Fruit fly (Drosophila melanogaster) whole organism, embryonic: ENCODE data around the gene CG14356.

ENCODE experiments used
- CG11398 ChIP-seq: fragments of 200-800 bp; sonication (Bioruptor generic); optimal IDR thresholded peaks from 2 replicates; lab custom pipeline; 2016; ENCODE audit warnings: missing biosample characterization, missing genetic modification characterization
- CG1603 ChIP-seq: fragments of 200-800 bp; sonication (Bioruptor generic); optimal IDR thresholded peaks from 2 replicates; lab custom pipeline; 2019; ENCODE audit warnings: missing biosample characterization, mild to moderate bottlenecking, missing genetic modification characterization, moderate library complexity
- CG17385 ChIP-seq: fragments of 200-800 bp; sonication (Bioruptor generic); optimal IDR thresholded peaks from 3 replicates; lab custom pipeline; 2018; ENCODE audit warnings: missing biosample characterization, mild to moderate bottlenecking, missing genetic modification characterization
- CG17568 ChIP-seq: fragments of 200-800 bp; sonication (Bioruptor generic); optimal IDR thresholded peaks from 2 replicates; lab custom pipeline; 2018; ENCODE audit warnings: missing biosample characterization, mild to moderate bottlenecking, missing genetic modification characterization, moderate library complexity
- CG2129 ChIP-seq: fragments of 200-800 bp; sonication (Bioruptor generic); IDR thresholded peaks from 2 replicates; pipeline ENCODE4 v1.3.6; 2022; ENCODE audit warnings: missing biosample characterization, missing genetic modification characterization; ENCODE audit not compliant: partially characterized antibody
- CG2202 ChIP-seq: fragments of 200-800 bp; sonication (Bioruptor generic); optimal IDR thresholded peaks from 2 replicates; lab custom pipeline; 2018; ENCODE audit warnings: missing biosample characterization, mild to moderate bottlenecking, missing genetic modification characterization
- CG32772 ChIP-seq: fragments of 200-800 bp; sonication (Bioruptor generic); IDR thresholded peaks from 2 replicates; pipeline ENCODE4 v1.3.6; 2022; ENCODE audit warnings: missing biosample characterization, missing genetic modification characterization
- CG34422 ChIP-seq: fragments of 200-800 bp; sonication (Bioruptor generic); IDR thresholded peaks from 3 replicates; pipeline ENCODE4 v1.3.6; 2022; ENCODE audit warnings: missing biosample characterization, missing genetic modification characterization
- CG43689 ChIP-seq: fragments of 200-800 bp; sonication (Bioruptor generic); IDR thresholded peaks from 2 replicates; pipeline ENCODE4 v1.3.6; 2022; ENCODE audit warnings: missing biosample characterization, missing genetic modification characterization
- CG5180 ChIP-seq: fragments of 200-800 bp; sonication (Bioruptor generic); optimal IDR thresholded peaks from 3 replicates; lab custom pipeline; 2017; ENCODE audit warnings: missing biosample characterization, missing genetic modification characterization, mild to moderate bottlenecking, moderate library complexity, missing genetic modification reagents
- CG7839 ChIP-seq: fragments of 200-800 bp; sonication (Bioruptor generic); optimal IDR thresholded peaks from 3 replicates; lab custom pipeline; 2018; ENCODE audit warnings: missing biosample characterization, mild to moderate bottlenecking, missing genetic modification characterization, moderate library complexity
- CG9437 ChIP-seq: fragments of 200-800 bp; sonication (Bioruptor generic); optimal IDR thresholded peaks from 2 replicates; lab custom pipeline; 2018; ENCODE audit warnings: missing biosample characterization, mild to moderate bottlenecking, missing genetic modification characterization
- CG9797 ChIP-seq: fragments of 200-800 bp; sonication (Bioruptor generic); optimal IDR thresholded peaks from 3 replicates; lab custom pipeline; 2018; ENCODE audit warnings: missing biosample characterization, mild to moderate bottlenecking, missing genetic modification characterization
- Dp ChIP-seq: fragments of 200-800 bp; sonication (Bioruptor generic); optimal IDR thresholded peaks from 2 replicates; lab custom pipeline; 2018; ENCODE audit warnings: missing biosample characterization, mild to moderate bottlenecking, missing genetic modification characterization, moderate library complexity
- Fer1 ChIP-seq: fragments of 200-800 bp; sonication (Bioruptor generic); optimal IDR thresholded peaks from 2 replicates; lab custom pipeline; 2017; ENCODE audit warnings: missing biosample characterization, mild to moderate bottlenecking, missing genetic modification characterization
- H2.0 ChIP-seq: fragments of 200-800 bp; sonication (Bioruptor generic); IDR thresholded peaks from 2 replicates; pipeline ENCODE4 v1.3.6; 2022; ENCODE audit warnings: missing biosample characterization, missing genetic modification characterization
- HHEX ChIP-seq: fragments of 200-800 bp; sonication (Bioruptor generic); optimal IDR thresholded peaks from 3 replicates; lab custom pipeline; 2017; ENCODE audit warnings: missing biosample characterization, mild to moderate bottlenecking, missing genetic modification characterization, missing genetic modification reagents
- Lim3 ChIP-seq: fragments of 200-800 bp; sonication (Bioruptor generic); IDR thresholded peaks from 2 replicates; pipeline ENCODE4 v1.3.6; 2022; ENCODE audit warnings: missing biosample characterization, missing genetic modification characterization
- Mes4 ChIP-seq: fragments of 200-800 bp; sonication (Bioruptor generic); optimal IDR thresholded peaks from 2 replicates; lab custom pipeline; 2016; ENCODE audit warnings: missing biosample characterization, missing genetic modification characterization
- Oaz ChIP-seq: fragments of 200-800 bp; sonication (Bioruptor generic); IDR thresholded peaks from 2 replicates; pipeline ENCODE4 v1.3.6; 2022; ENCODE audit warnings: missing biosample characterization, missing genetic modification characterization
- Scr ChIP-seq: fragments of 200-800 bp; sonication (Bioruptor generic); IDR thresholded peaks from 2 replicates; pipeline ENCODE4 v1.3.6; 2022; ENCODE audit warnings: missing biosample characterization, missing genetic modification characterization; ENCODE audit not compliant: partially characterized antibody
- Spps ChIP-seq: fragments of 200-800 bp; sonication (Bioruptor generic); optimal IDR thresholded peaks from 2 replicates; lab custom pipeline; 2018; ENCODE audit warnings: missing biosample characterization, mild to moderate bottlenecking, missing genetic modification characterization
- abd-A ChIP-seq: fragments of 200-800 bp; sonication (Bioruptor generic); optimal IDR thresholded peaks from 3 replicates; lab custom pipeline; 2019; ENCODE audit warnings: missing biosample characterization, mild to moderate bottlenecking, missing genetic modification characterization, moderate library complexity
- al ChIP-seq: fragments of 200-800 bp; sonication (Bioruptor generic); IDR thresholded peaks from 2 replicates; pipeline ENCODE4 v1.3.6; 2022; ENCODE audit warnings: missing biosample characterization, missing genetic modification characterization
- ap ChIP-seq: fragments of 200-800 bp; sonication (Bioruptor generic); IDR thresholded peaks from 2 replicates; pipeline ENCODE4 v1.3.6; 2022; ENCODE audit warnings: missing biosample characterization, missing genetic modification characterization
- ato ChIP-seq: fragments of 200-800 bp; sonication (Bioruptor generic); IDR thresholded peaks from 2 replicates; pipeline ENCODE4 v1.3.6; 2022; ENCODE audit warnings: missing biosample characterization, missing genetic modification characterization; ENCODE audit not compliant: partially characterized antibody
- chn ChIP-seq: fragments of 200-800 bp; sonication (Bioruptor generic); optimal IDR thresholded peaks from 2 replicates; lab custom pipeline; 2016; ENCODE audit warnings: missing biosample characterization, missing genetic modification characterization
- croc ChIP-seq: fragments of 200-800 bp; sonication (Bioruptor generic); conservative IDR thresholded peaks from 3 replicates; pipeline ENCODE4 v1.3.6; 2022; ENCODE audit warnings: missing biosample characterization, missing genetic modification characterization
- crp ChIP-seq, 2 experiments: fragments of 200-800 bp; sonication (Bioruptor generic); optimal IDR thresholded peaks; 2 replicates in 1 of 2; 3 replicates in 1 of 2; lab custom pipeline; 2017; ENCODE audit warnings: missing biosample characterization in 2 of 2, missing genetic modification characterization in 2 of 2, mild to moderate bottlenecking in 1 of 2, moderate library complexity in 1 of 2
- disco-r ChIP-seq: fragments of 200-800 bp; sonication (Bioruptor generic); optimal IDR thresholded peaks from 2 replicates; lab custom pipeline; 2016; ENCODE audit warnings: missing biosample characterization, missing genetic modification characterization
- eve ChIP-seq, 2 experiments: fragments of >200 bp; optimal IDR thresholded peaks; 2 replicates each; lab custom pipeline; 2017; ENCODE audit warnings: missing biosample characterization in 2 of 2, missing genetic modification characterization in 2 of 2
- eyg ChIP-seq: fragments of 200-800 bp; sonication (Bioruptor generic); optimal IDR thresholded peaks from 3 replicates; lab custom pipeline; 2016; ENCODE audit warnings: missing biosample characterization, missing genetic modification characterization
- fd3F ChIP-seq: fragments of 200-800 bp; sonication (Bioruptor generic); optimal IDR thresholded peaks from 2 replicates; lab custom pipeline; 2018; ENCODE audit warnings: missing biosample characterization, mild to moderate bottlenecking, missing genetic modification characterization, moderate library complexity
- gsb-n ChIP-seq: fragments of 200-800 bp; sonication (Bioruptor generic); optimal IDR thresholded peaks from 3 replicates; lab custom pipeline; 2018; ENCODE audit warnings: missing biosample characterization, mild to moderate bottlenecking, missing genetic modification characterization
- hbn ChIP-seq: fragments of 200-800 bp; sonication (Bioruptor generic); IDR thresholded peaks from 2 replicates; pipeline ENCODE4 v1.3.6; 2022; ENCODE audit warnings: missing biosample characterization, missing genetic modification characterization; ENCODE audit not compliant: partially characterized antibody
- lab ChIP-seq: fragments of 200-800 bp; sonication (Bioruptor generic); optimal IDR thresholded peaks from 3 replicates; lab custom pipeline; 2017; ENCODE audit warnings: missing biosample characterization, missing genetic modification characterization, mild to moderate bottlenecking, moderate library complexity, missing genetic modification reagents
- mam ChIP-seq: fragments of 200-800 bp; sonication (Bioruptor generic); optimal IDR thresholded peaks from 3 replicates; lab custom pipeline; 2016; ENCODE audit warnings: missing biosample characterization, missing genetic modification characterization
- scrt ChIP-seq: fragments of 200-800 bp; sonication (Bioruptor generic); optimal IDR thresholded peaks from 2 replicates; lab custom pipeline; 2018; ENCODE audit warnings: missing biosample characterization, mild to moderate bottlenecking, missing genetic modification characterization, moderate library complexity
- sim ChIP-seq: fragments of 200-800 bp; sonication (Bioruptor generic); IDR thresholded peaks from 2 replicates; pipeline ENCODE4 v1.3.6; 2022; ENCODE audit warnings: missing biosample characterization, missing genetic modification characterization
- sisA ChIP-seq: fragments of 200-800 bp; sonication (Bioruptor generic); IDR thresholded peaks from 2 replicates; pipeline ENCODE4 v1.3.6; 2022; ENCODE audit warnings: missing biosample characterization, missing genetic modification characterization
- so ChIP-seq: fragments of 200-800 bp; sonication (Bioruptor generic); IDR thresholded peaks from 3 replicates; pipeline ENCODE4 v1.3.6; 2022; ENCODE audit warnings: missing biosample characterization, missing genetic modification characterization
- sr ChIP-seq: fragments of 200-800 bp; sonication (Bioruptor generic); IDR thresholded peaks from 3 replicates; pipeline ENCODE4 v1.3.6; 2022; ENCODE audit warnings: missing biosample characterization, missing genetic modification characterization
- sug ChIP-seq: fragments of 200-800 bp; optimal IDR thresholded peaks from 2 replicates; lab custom pipeline; 2019; ENCODE audit warnings: missing biosample characterization, mild to moderate bottlenecking, missing genetic modification characterization, moderate library complexity
- tna ChIP-seq: fragments of 200-800 bp; sonication (Bioruptor generic); IDR thresholded peaks from 2 replicates; pipeline ENCODE4 v1.3.6; 2022; ENCODE audit warnings: missing biosample characterization, missing genetic modification characterization; ENCODE audit not compliant: partially characterized antibody
- tup ChIP-seq: fragments of 200-800 bp; sonication (Bioruptor generic); optimal IDR thresholded peaks from 2 replicates; lab custom pipeline; 2016; ENCODE audit warnings: missing biosample characterization, mild to moderate bottlenecking, missing genetic modification characterization, moderate library complexity
- wdn ChIP-seq: fragments of 200-800 bp; sonication (Bioruptor generic); IDR thresholded peaks from 2 replicates; pipeline ENCODE4 v1.3.6; 2022; ENCODE audit warnings: missing biosample characterization, missing genetic modification characterization
- yki ChIP-seq: fragments of >200 bp; optimal IDR thresholded peaks from 3 replicates; lab custom pipeline; 2018
- zf30C ChIP-seq: fragments of 200-800 bp; sonication (Bioruptor generic); optimal IDR thresholded peaks from 3 replicates; lab custom pipeline; 2018; ENCODE audit warnings: missing biosample characterization, mild to moderate bottlenecking, missing genetic modification characterization

Gene CG14356

dm6 chr3R:14088887-14089567, 42.8 kb downstream of the CG14356 start, which contains the start of gene Npc2b (continued):
- TF ChIP-seq lab (GFP tag; lab: Kevin White, UChicago) (peak; percentile 68), abd-A (tag; lab: Kevin White, UChicago) (no peak), Lim3 (GFP tag; lab: Robert Waterston, UW) (no peak), CG17385 (GFP tag; lab: Kevin White, UChicago) (no peak), CG2129 (GFP tag; lab: Robert Waterston, UW) (no peak), CG5180 (no peak), gsb-n (tag; lab: Kevin White, UChicago) (no peak), sim (GFP tag; lab: Robert Waterston, UW) (no peak), ap (GFP tag; lab: Robert Waterston, UW) (no peak), CG34422 (peak; percentile 79), CG2202 (tag; lab: Kevin White, UChicago) (no peak), croc (GFP tag; lab: Robert Waterston, UW) (no peak), CG17568 (peak; percentile 65), CG7839 (tag; lab: Kevin White, UChicago) (peak; percentile 54), tna (GFP tag; lab: Robert Waterston, UW) (no peak), CG1603 (tag; lab: Kevin White, UChicago) (peak; percentile 55), CG43689 (GFP tag; lab: Robert Waterston, UW) (no peak), sug (peak; percentile 61), crp (GFP tag; optimal IDR thresholded peaks at IDR 0.05; lab: Kevin White, UChicago) (no peak), tup (GFP tag; lab: Kevin White, UChicago) (no peak), chn (peak; percentile 39), fd3F (GFP tag; lab: Kevin White, UChicago) (peak; percentile 6), scrt (GFP tag; lab: Kevin White, UChicago) (peak; percentile 11), sisA (GFP tag; lab: Robert Waterston, UW) (peak; percentile 68), al (GFP tag; lab: Robert Waterston, UW) (0 out of 2 replicates have a peak, but pooled peaks have one; percentile 21), so (GFP tag; lab: Robert Waterston, UW) (no peak), CG32772 (no peak), yki (no peak), zf30C (GFP tag; lab: Kevin White, UChicago) (peak; percentile 88), mam (GFP tag; lab: Kevin White, UChicago) (peak; percentile 65), eyg (GFP tag; lab: Kevin White, UChicago) (peak; percentile 3), Fer1 (peak; percentile 59), eve (GFP tag; optimal IDR thresholded peaks at IDR 0.05; lab: Kevin White, UChicago) (peak in 1 of 2 experiments; percentile 37), Mes4 (peak; percentile 10), Oaz (GFP tag; lab: Robert Waterston, UW) (0 out of 2 replicates have a peak, but pooled peaks have one; percentile 21), Dp (GFP tag; lab: Kevin White, UChicago) (peak; percentile 43), CG11398 (GFP tag; lab: Kevin White, UChicago) (peak; percentile 1), CG9437 (GFP tag; lab: Kevin White, UChicago) (no peak), CG9797 (GFP tag; lab: Kevin White, UChicago) (no peak), hbn (GFP tag; lab: Robert Waterston, UW) (no peak), sr (GFP tag; lab: Robert Waterston, UW) (no peak), HHEX (GFP tag; lab: Kevin White, UChicago) (peak; percentile 17), wdn (GFP tag; lab: Robert Waterston, UW) (no peak), Spps (tag; lab: Kevin White, UChicago) (no peak), ato (GFP tag; lab: Robert Waterston, UW) (no peak), H2.0 (peak; percentile 61), disco-r (peak; percentile 52), Scr (GFP tag; lab: Robert Waterston, UW) (peak; percentile 38; the same call in 1 of the 2 replicates)
